Worm (Caenorhabditis elegans): ENCODE results near the gene srt-45.

srt-45 gene

DNA sequence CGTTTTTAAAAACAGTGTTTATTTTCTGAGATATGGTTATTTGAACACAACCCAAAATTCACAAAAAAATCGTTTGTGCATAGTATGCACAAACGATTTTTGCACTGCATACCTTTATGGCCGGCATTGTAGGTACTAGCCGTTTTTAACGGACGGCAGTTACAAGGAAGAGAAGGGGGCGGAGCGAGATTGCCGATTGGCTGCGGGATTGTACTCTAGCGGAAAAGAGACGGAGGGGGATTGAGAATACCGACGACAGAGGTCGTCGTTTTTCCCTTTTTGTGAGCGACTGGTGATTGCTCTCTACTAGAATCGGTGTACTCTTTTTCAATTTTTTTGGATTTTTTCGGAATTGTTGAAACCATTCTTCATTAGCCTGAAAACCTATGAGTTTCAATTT, 16.2 kb upstream of the srt-45 start:
- TF ChIP-seq elt-3 (tag; optimal IDR thresholded peaks at IDR 0.05) (no peak), elt-1 (tag; optimal IDR thresholded peaks at IDR 0.05; ENCODE audit: borderline replicate concordance, insufficient read depth) (no peak), flh-1 (GFP tag; optimal IDR thresholded peaks at IDR 0.05) (no peak), unc-62 (GFP tag; optimal IDR thresholded peaks at IDR 0.05) (no peak), hlh-1 (tag; optimal IDR thresholded peaks at IDR 0.05) (no peak), unc-39 (tag; optimal IDR thresholded peaks at IDR 0.05) (no peak), sptf-1 (tag; optimal IDR thresholded peaks at IDR 0.05) (no peak)

ce11 chrV:19771660-19772059, 12.3 kb upstream of the srt-45 start, which contains the start of gene M162.15:
TSS of gene M162.15 (minus strand) at chrV:19771760.
- no peak for TF ChIP-seq ceh-83 (GFP tag; optimal IDR thresholded peaks at IDR 0.05)
- TF ChIP-seq zip-8 (tag; optimal IDR thresholded peaks at IDR 0.05), result no peak
- TF ChIP-seq bed-3 (GFP tag; optimal IDR thresholded peaks at IDR 0.05), result no peak
- no peak for TF ChIP-seq flh-1 (GFP tag; optimal IDR thresholded peaks at IDR 0.05)
- TF ChIP-seq nhr-237 (tag; optimal IDR thresholded peaks at IDR 0.05), result no peak
- no peak for TF ChIP-seq drap-1 (GFP tag; optimal IDR thresholded peaks at IDR 0.05)
- no peak for TF ChIP-seq blmp-1 (tag; optimal IDR thresholded peaks at IDR 0.05)
- TF ChIP-seq sem-2 (GFP tag; optimal IDR thresholded peaks at IDR 0.05), result no peak
- no peak for TF ChIP-seq mab-5 (tag; optimal IDR thresholded peaks at IDR 0.05)
- no peak for TF ChIP-seq nhr-76 (tag; optimal IDR thresholded peaks at IDR 0.05)
- no peak for TF ChIP-seq snpc-4 (tag; optimal IDR thresholded peaks at IDR 0.05)
- TF ChIP-seq mep-1 (tag; optimal IDR thresholded peaks at IDR 0.05), result no peak

- TF ChIP-seq bed-3 (GFP tag; optimal IDR thresholded peaks at IDR 0.05), result no peak
- no peak for TF ChIP-seq ces-1 (GFP tag; optimal IDR thresholded peaks at IDR 0.05)
- no peak for TF ChIP-seq mep-1 (tag; optimal IDR thresholded peaks at IDR 0.05)
- no peak for TF ChIP-seq nhr-237 (tag; optimal IDR thresholded peaks at IDR 0.05)
- no peak for TF ChIP-seq elt-3 (tag; optimal IDR thresholded peaks at IDR 0.05)
These were observed 6.7 kb upstream of the srt-45 start, which contains the start of gene fbxa-118 for ce11 chrV:19777227-19777626. TSS of gene fbxa-118 (minus strand) at chrV:19777327.

- TF ChIP-seq ceh-83 (GFP tag; optimal IDR thresholded peaks at IDR 0.05), result no peak
- no peak for TF ChIP-seq nhr-2 (tag; optimal IDR thresholded peaks at IDR 0.05)
- TF ChIP-seq sptf-1 (tag; optimal IDR thresholded peaks at IDR 0.05), result no peak
- TF ChIP-seq mep-1 (tag; optimal IDR thresholded peaks at IDR 0.05), result no peak
- no peak for TF ChIP-seq blmp-1 (tag; optimal IDR thresholded peaks at IDR 0.05)
- no peak for TF ChIP-seq unc-39 (tag; optimal IDR thresholded peaks at IDR 0.05)
- no peak for TF ChIP-seq hlh-1 (tag; optimal IDR thresholded peaks at IDR 0.05)
- no peak for TF ChIP-seq nhr-28 (tag; optimal IDR thresholded peaks at IDR 0.05)
- TF ChIP-seq sem-2 (GFP tag; optimal IDR thresholded peaks at IDR 0.05), result no peak
- no peak for TF ChIP-seq drap-1 (GFP tag; optimal IDR thresholded peaks at IDR 0.05)
- TF ChIP-seq tbx-8 (GFP tag; optimal IDR thresholded peaks at IDR 0.05), result no peak
- no peak for TF ChIP-seq ham-2 (GFP tag; optimal IDR thresholded peaks at IDR 0.05)
- TF ChIP-seq ztf-11 (tag; optimal IDR thresholded peaks at IDR 0.05), result no peak
- no peak for TF ChIP-seq nhr-12 (tag; optimal IDR thresholded peaks at IDR 0.05)
- TF ChIP-seq mls-2 (tag; optimal IDR thresholded peaks at IDR 0.05), result no peak
- no peak for TF ChIP-seq flh-1 (GFP tag; optimal IDR thresholded peaks at IDR 0.05)
- TF ChIP-seq nhr-76 (tag; optimal IDR thresholded peaks at IDR 0.05), result no peak
- no peak for TF ChIP-seq ceh-43 (GFP tag; optimal IDR thresholded peaks at IDR 0.05)
- no peak for TF ChIP-seq bed-3 (GFP tag; optimal IDR thresholded peaks at IDR 0.05)
These were observed 5.3 kb upstream of the srt-45 start, which contains the start of gene fbxa-194 for ce11 chrV:19778608-19779007. TSS of gene fbxa-194 (minus strand) at chrV:19778708.

ce11 chrV:19779220-19779619, 4.7 kb upstream of the srt-45 start:
- no peak for TF ChIP-seq hlh-1 (tag; optimal IDR thresholded peaks at IDR 0.05)
- TF ChIP-seq ceh-43 (GFP tag; optimal IDR thresholded peaks at IDR 0.05), result no peak
- no peak for TF ChIP-seq lin-32 (GFP tag; optimal IDR thresholded peaks at IDR 0.05)
- no peak for TF ChIP-seq snpc-4 (tag; optimal IDR thresholded peaks at IDR 0.05)
- TF ChIP-seq nhr-12 (tag; optimal IDR thresholded peaks at IDR 0.05), result no peak
- TF ChIP-seq ces-1 (GFP tag; optimal IDR thresholded peaks at IDR 0.05), result no peak
- TF ChIP-seq sem-2 (GFP tag; optimal IDR thresholded peaks at IDR 0.05), result no peak

DNA sequence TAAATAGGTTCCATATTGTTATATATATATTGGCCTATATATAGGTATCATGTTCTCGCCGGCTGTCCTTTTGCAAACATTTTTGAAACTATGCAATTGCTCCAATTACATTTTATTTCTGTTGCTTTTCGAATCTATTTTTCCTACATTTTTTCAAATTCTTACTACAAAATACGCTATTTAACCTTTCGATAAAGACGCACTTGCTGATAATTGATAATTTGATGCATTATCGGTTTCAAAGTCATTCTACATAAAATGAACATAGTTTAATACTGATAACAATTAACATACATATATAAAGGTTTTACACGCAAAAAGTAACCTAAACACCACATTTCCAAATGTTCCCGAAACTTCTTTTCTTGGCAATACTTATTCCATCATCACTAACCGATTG, 4.4 kb downstream of the srt-45 start, which contains the start of gene clec-258:
TSS of gene clec-258 (plus strand) at position 81 of the 400 bp plus-strand sequence.
- TF ChIP-seq ces-1 (GFP tag; optimal IDR thresholded peaks at IDR 0.05) (no peak), snpc-4 (tag; optimal IDR thresholded peaks at IDR 0.05) (no peak), mls-2 (tag; optimal IDR thresholded peaks at IDR 0.05) (no peak), zip-8 (tag; optimal IDR thresholded peaks at IDR 0.05) (no peak), elt-1 (tag; optimal IDR thresholded peaks at IDR 0.05; ENCODE audit: borderline replicate concordance, insufficient read depth) (no peak), drap-1 (GFP tag; optimal IDR thresholded peaks at IDR 0.05) (no peak), ceh-43 (GFP tag; optimal IDR thresholded peaks at IDR 0.05) (no peak), ztf-11 (tag; optimal IDR thresholded peaks at IDR 0.05) (no peak), lin-13 (tag; optimal IDR thresholded peaks at IDR 0.05) (no peak)
